Worm (Caenorhabditis elegans) whole organism, L4 larva: ENCODE data around the gene Y94H6A.12.

Experiments
- F26F4.8 ChIP-seq: fragments of 200-800 bp; sonication (Bioruptor generic); conservative IDR thresholded peaks from 2 replicates; pipeline ENCODE4 v1.3.6; 2022; ENCODE audit warnings: missing genetic modification characterization, missing compliant biosample characterization
- F49E8.2 ChIP-seq: sonication (generic microtip); optimal IDR thresholded peaks from 2 replicates; lab custom pipeline; 2016; ENCODE audit warnings: missing compliant biosample characterization, mild to moderate bottlenecking, missing genetic modification characterization, borderline replicate concordance
- T20F7.1 ChIP-seq: fragments of 200-800 bp; sonication (Bioruptor generic); optimal IDR thresholded peaks from 2 replicates; lab custom pipeline; 2018; ENCODE audit warnings: mild to moderate bottlenecking, missing genetic modification characterization, missing compliant biosample characterization
- Y48G9A.11 ChIP-seq: fragments of 200-800 bp; sonication (Bioruptor generic); IDR thresholded peaks from 2 replicates; pipeline ENCODE4 v1.3.6; 2022; ENCODE audit warnings: missing genetic modification reagents, missing genetic modification characterization, missing compliant biosample characterization
- Y5F2A.4 ChIP-seq: fragments of 200-800 bp; sonication (Bioruptor generic); optimal IDR thresholded peaks from 2 replicates; lab custom pipeline; 2018; ENCODE audit warnings: mild to moderate bottlenecking, missing genetic modification characterization, missing compliant biosample characterization
- ZK337.2 ChIP-seq: fragments of 200-800 bp; sonication (Bioruptor generic); IDR thresholded peaks from 2 replicates; pipeline ENCODE4 v1.3.6; 2022; ENCODE audit warnings: missing genetic modification reagents, missing genetic modification characterization, missing compliant biosample characterization
- ZK546.5 ChIP-seq, 2 experiments: sonication (generic microtip); optimal IDR thresholded peaks; 2 replicates each; lab custom pipeline; 2017; ENCODE audit warnings: missing biosample characterization in 2 of 2, missing genetic modification characterization in 2 of 2
- aha-1 ChIP-seq: fragments of 150-350 bp; peaks from one replicate; lab custom pipeline; 2014; ENCODE audit warnings: missing biosample characterization, missing genetic modification characterization
- arid-1 ChIP-seq: fragments of 200-800 bp; sonication (Bioruptor generic); conservative IDR thresholded peaks from 2 replicates; pipeline ENCODE4 v1.3.6; 2022; ENCODE audit warnings: missing genetic modification reagents, missing genetic modification characterization, missing compliant biosample characterization
- ceh-32 ChIP-seq: sonication (generic microtip); optimal IDR thresholded peaks from 2 replicates; lab custom pipeline; 2016; ENCODE audit warnings: mild to moderate bottlenecking, missing genetic modification characterization, missing compliant biosample characterization; ENCODE audit not compliant: poor library complexity
- ceh-62 ChIP-seq: sonication (generic microtip); optimal IDR thresholded peaks from 2 replicates; lab custom pipeline; 2017; ENCODE audit warnings: missing biosample characterization, missing genetic modification characterization
- daf-12 ChIP-seq: fragments of 150-350 bp; optimal IDR thresholded peaks from 2 replicates; lab custom pipeline; 2014; ENCODE audit warnings: missing biosample characterization, missing genetic modification reagents, missing genetic modification characterization
- dmd-8 ChIP-seq: fragments of 200-800 bp; sonication (Bioruptor generic); IDR thresholded peaks from 2 replicates; pipeline ENCODE4 v1.3.6; 2022; ENCODE audit warnings: missing genetic modification characterization, missing compliant biosample characterization
- dpl-1 ChIP-seq: fragments of 150-350 bp; optimal IDR thresholded peaks from 2 replicates; lab custom pipeline; 2014; ENCODE audit warnings: missing biosample characterization, missing genetic modification reagents, missing genetic modification characterization
- egl-27 ChIP-seq: sonication (generic microtip); optimal IDR thresholded peaks from 3 replicates; lab custom pipeline; 2017; ENCODE audit warnings: missing biosample characterization, missing genetic modification reagents, missing genetic modification characterization
- egl-43 ChIP-seq: fragments of 200-800 bp; sonication (Bioruptor generic); IDR thresholded peaks from 2 replicates; pipeline ENCODE4 v1.3.6; 2022; ENCODE audit warnings: missing genetic modification reagents, missing genetic modification characterization, missing compliant biosample characterization
- fos-1 ChIP-seq: fragments of 150-350 bp; optimal IDR thresholded peaks from 2 replicates; lab custom pipeline; 2014; ENCODE audit warnings: missing biosample characterization, missing genetic modification characterization
- hif-1 ChIP-seq, 2 experiments: sonication (generic microtip); optimal IDR thresholded peaks; 2 replicates each; lab custom pipeline; 2016 to 2017; ENCODE audit warnings: missing compliant biosample characterization in 2 of 2, missing genetic modification characterization in 2 of 2, missing genetic modification reagents in 2 of 2, missing genotype in 2 of 2, mild to moderate bottlenecking in 1 of 2
- hlh-11 ChIP-seq: fragments of 200-800 bp; sonication (Bioruptor generic); optimal IDR thresholded peaks from 2 replicates; lab custom pipeline; 2018; ENCODE audit warnings: mild to moderate bottlenecking, missing genetic modification characterization, missing compliant biosample characterization
- hlh-30 ChIP-seq: sonication (generic microtip); optimal IDR thresholded peaks from 2 replicates; lab custom pipeline; 2017; ENCODE audit warnings: antibody characterized with exemption, mild to moderate bottlenecking, missing genetic modification characterization, missing compliant biosample characterization; ENCODE audit not compliant: insufficient read depth
- jun-1 ChIP-seq: fragments of 150-350 bp; optimal IDR thresholded peaks from 2 replicates; lab custom pipeline; 2014; ENCODE audit warnings: missing biosample characterization, missing genetic modification reagents, missing genetic modification characterization
- lin-13 ChIP-seq: fragments of 150-350 bp; optimal IDR thresholded peaks from 2 replicates; lab custom pipeline; 2014; ENCODE audit warnings: missing biosample characterization, missing genetic modification reagents, missing genetic modification characterization
- lin-38 ChIP-seq: fragments of 200-800 bp; sonication (Bioruptor generic); IDR thresholded peaks from 2 replicates; pipeline ENCODE4 v1.3.6; 2022; ENCODE audit warnings: missing genetic modification reagents, missing genetic modification characterization, missing compliant biosample characterization
- lin-39 ChIP-seq: fragments of 150-350 bp; optimal IDR thresholded peaks from 2 replicates; lab custom pipeline; 2014; ENCODE audit warnings: missing biosample characterization, missing genetic modification reagents, missing genetic modification characterization
- lsy-2 ChIP-seq, 2 experiments: fragments of 150-350 bp in 1 of 2; sonication (generic microtip) in 1 of 2; optimal IDR thresholded peaks; 2 replicates each; lab custom pipeline; 2014 to 2017; ENCODE audit warnings: missing biosample characterization in 2 of 2, missing genetic modification characterization in 2 of 2
- mes-2 ChIP-seq: sonication (generic microtip); optimal IDR thresholded peaks from 2 replicates; lab custom pipeline; 2016; ENCODE audit warnings: missing genotype, mild to moderate bottlenecking, missing genetic modification characterization, missing compliant biosample characterization; ENCODE audit not compliant: poor library complexity, severe bottlenecking
- mxl-2 ChIP-seq: fragments of 200-800 bp; sonication (Bioruptor generic); conservative IDR thresholded peaks from 2 replicates; pipeline ENCODE4 v1.3.6; 2022; ENCODE audit warnings: missing genetic modification reagents, missing genetic modification characterization, missing compliant biosample characterization
- nhr-11 ChIP-seq: fragments of 150-350 bp; optimal IDR thresholded peaks from 2 replicates; lab custom pipeline; 2014; ENCODE audit warnings: missing biosample characterization, missing genetic modification characterization
- nhr-28 ChIP-seq: fragments of 150-350 bp; optimal IDR thresholded peaks from 2 replicates; lab custom pipeline; 2014; ENCODE audit warnings: missing biosample characterization, missing genetic modification characterization
- saeg-2 ChIP-seq: fragments of 200-800 bp; sonication (Bioruptor generic); IDR thresholded peaks from 2 replicates; pipeline ENCODE4 v1.3.6; 2022; ENCODE audit warnings: missing genetic modification reagents, missing genetic modification characterization, missing compliant biosample characterization
- set-16 ChIP-seq: fragments of 200-800 bp; sonication (Bioruptor generic); IDR thresholded peaks from 2 replicates; pipeline ENCODE4 v1.3.6; 2022; ENCODE audit warnings: missing genetic modification reagents, missing genetic modification characterization, missing compliant biosample characterization
- skn-1 ChIP-seq: fragments of 150-350 bp; optimal IDR thresholded peaks from 2 replicates; lab custom pipeline; 2014; ENCODE audit warnings: missing biosample characterization, missing genetic modification characterization
- unc-62 ChIP-seq, 3 experiments: fragments of 150-350 bp in 1 of 3; sonication (generic microtip); optimal IDR thresholded peaks in 2 of 3; peaks in 1 of 3; 1 replicate in 1 of 3; 2 replicates in 2 of 3; lab custom pipeline; 2014 to 2017; ENCODE audit warnings: missing biosample characterization in 3 of 3, missing genetic modification characterization in 3 of 3, missing genetic modification reagents in 3 of 3, missing genotype in 1 of 3
- zfp-2 ChIP-seq: sonication (generic microtip); optimal IDR thresholded peaks from 2 replicates; lab custom pipeline; 2016; ENCODE audit warnings: mild to moderate bottlenecking, missing genetic modification characterization, missing compliant biosample characterization
- zip-11 ChIP-seq: fragments of 200-800 bp; sonication (Bioruptor generic); IDR thresholded peaks from 2 replicates; pipeline ENCODE4 v1.3.6; 2022; ENCODE audit warnings: missing genetic modification characterization, missing compliant biosample characterization
- ztf-7 ChIP-seq: fragments of 150-350 bp; optimal IDR thresholded peaks from 2 replicates; lab custom pipeline; 2014; ENCODE audit warnings: missing biosample characterization, missing genetic modification characterization

Y94H6A.12 gene

DNA sequence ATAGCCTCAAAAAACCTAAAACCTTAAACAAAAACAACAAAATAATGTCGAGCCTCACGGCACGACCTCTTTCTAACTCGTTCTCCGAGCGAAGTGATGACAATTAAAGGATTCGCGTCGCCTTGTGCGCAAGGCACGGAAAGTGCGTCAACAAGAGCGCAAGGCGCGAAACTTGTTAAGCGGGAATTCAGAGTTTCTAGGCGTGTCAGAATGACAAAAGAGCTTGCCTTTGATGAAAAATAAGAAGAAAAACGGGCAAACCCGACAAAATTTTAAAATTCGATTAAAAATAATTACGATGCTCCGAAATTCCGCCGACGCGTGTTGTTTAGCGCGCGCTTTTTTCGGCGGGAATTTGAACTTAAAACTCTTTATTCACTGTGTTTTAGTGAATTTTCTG, 41.5 kb downstream of the Y94H6A.12 start:
- TF ChIP-seq Y48G9A.11 (GFP tag; lab: Robert Waterston, UW) (peak; percentile 93), lin-38 (GFP tag; lab: Robert Waterston, UW) (peak; percentile 44)
- TF ChIP-seq, all 104 proteins: peak for 2; not testable (repeated sequence) for 102

- TF ChIP-seq Y48G9A.11 (GFP tag; lab: Robert Waterston, UW) (peak; percentile 97), dpl-1 (peak; percentile 80), T20F7.1 (peak; percentile 90), lsy-2 (tag; optimal IDR thresholded peaks at IDR 0.05; lab: Kevin White, UChicago) (peak in 1 of 2 experiments; percentile 34), ZK546.5 (tag; optimal IDR thresholded peaks at IDR 0.05; lab: Kevin White, UChicago) (no peak), dmd-8 (GFP tag; lab: Robert Waterston, UW) (no peak), zfp-2 (tag; lab: Kevin White, UChicago) (no peak), mes-2 (tag; lab: Kevin White, UChicago) (peak; percentile 50), saeg-2 (no peak), lin-38 (GFP tag; lab: Robert Waterston, UW) (peak; percentile 21), zip-11 (GFP tag; lab: Robert Waterston, UW) (no peak), ceh-62 (tag; lab: Kevin White, UChicago) (no peak)
Measured at ce11 chrIV:2670664-2671063, 42.2 kb downstream of the Y94H6A.12 start.

DNA sequence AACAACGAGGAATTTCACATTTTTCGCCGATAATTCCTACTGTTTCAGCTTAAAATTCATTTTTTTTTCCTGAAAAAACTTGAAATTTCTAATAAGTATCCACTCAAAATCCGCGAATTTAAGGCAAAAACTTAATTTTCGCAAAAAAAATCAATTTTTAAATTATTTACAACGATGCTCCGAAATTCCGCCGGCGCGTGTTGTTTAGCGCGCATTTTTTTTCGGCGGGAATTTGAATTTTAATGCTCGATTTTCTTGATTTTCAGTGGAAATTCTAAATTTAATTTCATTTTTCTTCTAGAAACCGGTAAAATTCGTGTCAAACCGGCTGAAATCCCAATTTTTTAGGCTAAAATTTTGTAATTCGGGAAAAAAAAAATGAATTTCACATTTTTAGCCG, 44.7 kb downstream of the Y94H6A.12 start:
- peak; percentile 98 for TF ChIP-seq Y48G9A.11 (GFP tag; lab: Robert Waterston, UW)
- TF ChIP-seq, all 104 proteins: peak for 1; not testable (repeated sequence) for 103

DNA sequence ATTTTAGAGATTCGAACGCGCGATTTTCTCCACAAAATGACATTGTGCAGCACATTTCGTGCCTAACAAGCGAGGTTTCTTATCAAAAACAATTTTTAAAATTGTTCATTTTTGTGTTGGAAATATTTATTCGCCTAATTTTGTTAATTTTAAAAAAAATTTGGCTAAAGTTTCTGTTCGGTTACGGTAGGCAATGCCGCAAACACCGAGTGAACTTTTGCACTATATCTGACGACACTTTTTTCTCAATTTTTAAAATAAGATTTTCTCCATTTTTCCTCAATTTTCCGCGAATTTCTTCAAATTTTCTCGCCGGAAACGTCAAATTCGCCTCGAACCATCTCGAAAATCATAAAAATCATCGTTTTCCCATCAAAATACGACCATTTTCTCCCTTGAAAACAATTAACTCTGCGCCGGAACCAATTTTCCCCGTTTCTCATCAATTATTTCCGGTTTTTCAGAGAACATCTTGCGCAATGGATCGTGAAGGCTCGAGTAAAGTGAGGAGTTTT, 46.2 kb downstream of the Y94H6A.12 start, which contains the start of gene Y69A2AR.1:
TSS of gene Y69A2AR.1 (plus strand) at position 465 of the 515 bp plus-strand sequence.
- TF ChIP-seq mxl-2 (GFP tag; lab: Robert Waterston, UW) = no peak
- 0 out of 2 replicates have a peak, but pooled peaks have one; percentile 3 for TF ChIP-seq lin-38 (GFP tag; lab: Robert Waterston, UW)
- peak in 1 of 2 experiments; percentile 96 for TF ChIP-seq lsy-2 (tag; optimal IDR thresholded peaks at IDR 0.05; lab: Kevin White, UChicago)
- no peak for TF ChIP-seq ceh-32
- TF ChIP-seq egl-43 = no peak
- no peak for TF ChIP-seq zip-11 (GFP tag; lab: Robert Waterston, UW)
- no peak for TF ChIP-seq F49E8.2 (tag; lab: Kevin White, UChicago)
- no peak for TF ChIP-seq daf-12
- TF ChIP-seq Y48G9A.11 (GFP tag; lab: Robert Waterston, UW) = no peak
- TF ChIP-seq lin-13 = no peak
- TF ChIP-seq lin-39 = no peak
- no peak for TF ChIP-seq hlh-30 (tag; lab: Kevin White, UChicago)
- no peak for TF ChIP-seq jun-1 (tag; lab: Kevin White, UChicago)
- no peak for TF ChIP-seq zfp-2 (tag; lab: Kevin White, UChicago)
- TF ChIP-seq dpl-1 = peak; percentile 19
- no peak for TF ChIP-seq ztf-7
- no peak for TF ChIP-seq skn-1
- no peak for TF ChIP-seq nhr-11 (tag; lab: Kevin White, UChicago)
- TF ChIP-seq mes-2 (tag; lab: Kevin White, UChicago) = peak; percentile 47
- no peak for TF ChIP-seq egl-27 (tag; lab: Kevin White, UChicago)

ce11 chrIV:2666127-2666526, 46.7 kb downstream of the Y94H6A.12 start:
- TF ChIP-seq mes-2 (tag; lab: Kevin White, UChicago) (peak; percentile 34), F26F4.8 (GFP tag; lab: Robert Waterston, UW) (no peak), lin-38 (GFP tag; lab: Robert Waterston, UW) (peak; percentile 88), lsy-2 (tag; optimal IDR thresholded peaks at IDR 0.05; lab: Kevin White, UChicago) (peak in 1 of 2 experiments; percentile 28), fos-1 (tag; lab: Kevin White, UChicago) (no peak)

DNA sequence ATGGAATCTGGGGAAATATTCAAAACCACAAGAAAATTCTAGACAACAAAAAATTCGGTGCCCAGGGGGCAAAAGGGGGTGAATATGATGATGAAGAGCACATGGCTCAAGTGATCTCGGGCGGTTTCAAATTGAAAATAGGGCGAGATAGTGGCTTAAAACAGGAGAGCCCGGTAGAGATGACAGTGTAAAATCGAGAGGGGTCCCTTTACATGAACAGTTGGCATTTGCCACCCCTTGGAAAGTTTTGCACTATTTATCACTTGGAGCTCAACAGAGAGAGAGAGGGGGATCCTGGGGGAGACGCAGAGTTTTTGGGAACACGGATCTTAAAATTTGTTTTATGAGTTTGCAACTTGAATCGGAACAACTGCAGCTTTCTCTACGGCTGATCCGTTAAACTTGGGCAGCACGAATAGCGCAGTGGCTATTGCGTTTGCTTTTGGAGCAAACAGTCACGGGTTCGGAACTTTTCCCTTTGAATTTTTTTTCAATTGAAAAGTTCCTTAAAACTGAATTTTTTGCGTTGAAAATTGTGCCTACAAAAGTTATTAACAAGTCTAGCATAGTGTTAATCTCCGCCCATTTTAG, 47.4 kb downstream of the Y94H6A.12 start:
- TF ChIP-seq saeg-2 (no peak), aha-1 (tag; lab: Kevin White, UChicago) (no peak), lin-13 (no peak), Y5F2A.4 (GFP tag; lab: Kevin White, UChicago) (peak; percentile 15), nhr-11 (tag; lab: Kevin White, UChicago) (peak; percentile 2), dmd-8 (GFP tag; lab: Robert Waterston, UW) (peak; percentile 92), egl-43 (peak; percentile 82), ZK337.2 (GFP tag; lab: Robert Waterston, UW) (no peak), hif-1 (tag; optimal IDR thresholded peaks at IDR 0.05; lab: Kevin White, UChicago) (no peak), hlh-11 (tag; lab: Kevin White, UChicago) (peak; percentile 40), nhr-28 (tag; lab: Kevin White, UChicago) (no peak), unc-62 (GFP tag; optimal IDR thresholded peaks at IDR 0.05 in 1 of 2; lab: Kevin White, UChicago) (peak in 1 of 2 experiments; percentile 91), unc-62 (tag; optimal IDR thresholded peaks at IDR 0.05; lab: Kevin White, UChicago) (no peak), set-16 (GFP tag; lab: Robert Waterston, UW) (no peak), dpl-1 (no peak), Y48G9A.11 (GFP tag; lab: Robert Waterston, UW) (peak; percentile 72), arid-1 (GFP tag; lab: Robert Waterston, UW) (peak; percentile 78; the same call in 1 of the 2 replicates)
